Worm (Caenorhabditis elegans): ENCODE results near the gene F44E5.2.

DNA sequence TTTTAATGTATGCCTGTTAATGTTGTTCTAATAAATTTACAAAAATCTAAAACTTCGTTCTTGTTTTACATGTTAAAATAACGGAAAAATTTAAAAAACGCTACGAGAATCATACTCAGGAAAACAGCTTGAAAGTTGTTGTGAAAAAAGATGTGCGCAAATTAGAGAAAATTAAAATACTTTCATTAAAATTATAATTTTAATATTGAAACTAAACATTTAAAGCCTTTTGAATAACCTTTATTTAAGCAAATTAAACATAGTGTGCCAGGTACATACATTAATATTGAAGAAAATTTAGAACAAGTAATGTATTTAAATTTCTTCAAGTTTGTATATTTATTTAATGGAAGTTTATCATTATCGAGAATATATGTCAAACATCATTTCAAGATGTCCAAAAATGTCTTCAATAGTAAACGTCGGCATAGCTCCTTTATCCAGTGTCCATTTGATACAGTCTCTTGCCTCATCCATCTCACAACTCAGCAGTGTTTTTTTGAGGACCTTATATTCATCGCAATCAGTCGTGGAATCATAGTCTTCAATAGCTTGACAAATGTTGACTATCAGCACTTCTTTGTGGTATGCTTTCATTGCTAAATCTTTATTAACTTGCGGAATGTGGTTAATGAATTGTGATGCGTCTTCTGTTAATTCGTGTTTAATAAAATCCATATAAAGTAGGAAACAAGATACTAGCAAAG lies 4.6 kb upstream of the F44E5.2 start:
- TF ChIP-seq pqm-1 (tag; optimal IDR thresholded peaks at IDR 0.05), result no peak
- TF ChIP-seq pat-9 (tag; optimal IDR thresholded peaks at IDR 0.05), result no peak
- no peak for TF ChIP-seq ahr-1 (tag; optimal IDR thresholded peaks at IDR 0.05)
